Fruit fly (Drosophila melanogaster): ENCODE measurements around the gene dj.

The dj gene

DNA sequence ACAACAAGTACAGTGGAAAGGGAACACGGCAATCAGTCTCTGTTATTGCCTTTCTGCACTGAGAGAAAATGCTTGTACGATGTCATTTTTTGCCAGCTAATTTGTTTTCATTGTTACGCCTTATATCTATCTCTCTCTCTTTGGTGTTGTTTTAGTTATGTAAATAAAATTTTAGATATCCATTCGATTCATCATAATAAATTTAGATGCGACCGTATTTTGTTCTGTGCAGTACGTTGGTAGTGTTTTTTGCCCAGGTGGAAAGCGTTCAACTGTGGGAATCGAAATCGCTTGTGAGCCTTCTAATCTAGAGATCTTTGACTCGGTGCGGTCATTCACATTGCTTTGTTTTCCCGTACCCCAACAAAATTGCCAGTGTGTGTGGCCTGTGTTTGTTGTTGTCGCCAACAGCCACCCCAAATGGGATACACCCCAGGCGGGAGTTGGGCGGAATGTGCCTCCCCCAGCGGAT lies 16.6 kb downstream of the dj start (continued):
- TF ChIP-seq eve (GFP tag; optimal IDR thresholded peaks at IDR 0.05), result no peak
- TF ChIP-seq Hr39 (optimal IDR thresholded peaks at IDR 0.05), result no peak
- no peak for TF ChIP-seq Awh (GFP tag; IDR thresholded peaks at IDR 0.05)
- peak; percentile 83 for TF ChIP-seq scrt (GFP tag; optimal IDR thresholded peaks at IDR 0.05)
- TF ChIP-seq Nf-YB (GFP tag; optimal IDR thresholded peaks at IDR 0.05), result peak; percentile 61
- TF ChIP-seq jigr1 (GFP tag; IDR thresholded peaks at IDR 0.05), result no peak
- peak; percentile 76 for TF ChIP-seq btn (GFP tag; optimal IDR thresholded peaks at IDR 0.05)
- peak; percentile 22 for TF ChIP-seq wek (GFP tag; optimal IDR thresholded peaks at IDR 0.05)
- no peak for TF ChIP-seq NFAT (GFP tag; IDR thresholded peaks at IDR 0.05)
- peak; percentile 67 for TF ChIP-seq CG2202 (tag; optimal IDR thresholded peaks at IDR 0.05)
- peak; percentile 89 for TF ChIP-seq Six4 (GFP tag; optimal IDR thresholded peaks at IDR 0.05)
- no peak for TF ChIP-seq tna (GFP tag; IDR thresholded peaks at IDR 0.05; ENCODE audit: partially characterized antibody)
- TF ChIP-seq lmd (GFP tag; IDR thresholded peaks at IDR 0.05), result no peak
- TF ChIP-seq ara (GFP tag; IDR thresholded peaks at IDR 0.05), result no peak
- TF ChIP-seq sens-2 (GFP tag; IDR thresholded peaks at IDR 0.05), result no peak
- TF ChIP-seq phol (tag; optimal IDR thresholded peaks at IDR 0.05), result peak; percentile 89
- peak; percentile 94 for TF ChIP-seq dmrt99B (tag; optimal IDR thresholded peaks at IDR 0.05)
- no peak for TF ChIP-seq Poxn (GFP tag; IDR thresholded peaks at IDR 0.05)
- no peak for TF ChIP-seq bowl (GFP tag; IDR thresholded peaks at IDR 0.05)
- peak; percentile 70 for TF ChIP-seq CG31388 (GFP tag; optimal IDR thresholded peaks at IDR 0.05)
- peak; percentile 85 for TF ChIP-seq nau (GFP tag; optimal IDR thresholded peaks at IDR 0.05)
- peak; percentile 89 to 93 for TF ChIP-seq dpn (GFP tag; optimal IDR thresholded peaks at IDR 0.05)
- peak; percentile 47 for TF ChIP-seq p53 (GFP tag; optimal IDR thresholded peaks at IDR 0.05)
- peak; percentile 91 for TF ChIP-seq CG12391 (tag; optimal IDR thresholded peaks at IDR 0.05)
- no peak for TF ChIP-seq CG3726 (GFP tag; IDR thresholded peaks at IDR 0.05)
- no peak for TF ChIP-seq nerfin-2 (GFP tag; IDR thresholded peaks at IDR 0.05; ENCODE audit: partially characterized antibody)
- TF ChIP-seq jumu (GFP tag; optimal IDR thresholded peaks at IDR 0.05), result peak; percentile 72
- TF ChIP-seq B-H1 (GFP tag; IDR thresholded peaks at IDR 0.05), result no peak
- TF ChIP-seq fd64A (GFP tag; optimal IDR thresholded peaks at IDR 0.05), result peak; percentile 76
- TF ChIP-seq cas (GFP tag; IDR thresholded peaks at IDR 0.05), result no peak
- TF ChIP-seq chn (GFP tag; optimal IDR thresholded peaks at IDR 0.05), result peak; percentile 88
- TF ChIP-seq ash1 (GFP tag; optimal IDR thresholded peaks at IDR 0.05), result peak; percentile 68
- no peak for TF ChIP-seq Lpt (GFP tag; optimal IDR thresholded peaks at IDR 0.05)
- TF ChIP-seq ro (GFP tag; IDR thresholded peaks at IDR 0.05), result no peak
- peak; percentile 91 for TF ChIP-seq lbe (GFP tag; optimal IDR thresholded peaks at IDR 0.05)
- TF ChIP-seq Ets65A (GFP tag), result peak; percentile 99
- TF ChIP-seq bbx (GFP tag; IDR thresholded peaks at IDR 0.05; ENCODE audit: partially characterized antibody), result no peak
- TF ChIP-seq gcm (GFP tag; optimal IDR thresholded peaks at IDR 0.05), result peak; percentile 81
- no peak for TF ChIP-seq CG6791 (GFP tag; IDR thresholded peaks at IDR 0.05; ENCODE audit: partially characterized antibody)
- no peak for TF ChIP-seq CG43689 (GFP tag; IDR thresholded peaks at IDR 0.05)
- TF ChIP-seq disco-r (GFP tag; optimal IDR thresholded peaks at IDR 0.05), result peak; percentile 58
- no peak for TF ChIP-seq CG13287 (GFP tag; IDR thresholded peaks at IDR 0.05; ENCODE audit: partially characterized antibody)
- no peak for TF ChIP-seq row (GFP tag; IDR thresholded peaks at IDR 0.05)
- TF ChIP-seq Oaz (GFP tag; IDR thresholded peaks at IDR 0.05), result no peak
- no peak for TF ChIP-seq dimm (GFP tag; IDR thresholded peaks at IDR 0.05)
- TF ChIP-seq PHDP (tag; optimal IDR thresholded peaks at IDR 0.05), result peak; percentile 90
- TF ChIP-seq pb (GFP tag; optimal IDR thresholded peaks at IDR 0.05), result peak; percentile 85
- no peak for TF ChIP-seq sob (GFP tag; IDR thresholded peaks at IDR 0.05)
- TF ChIP-seq Xbp1 (GFP tag; optimal IDR thresholded peaks at IDR 0.05), result peak; percentile 92
- TF ChIP-seq CG13424 (tag; optimal IDR thresholded peaks at IDR 0.05), result peak; percentile 88
- peak; percentile 91 for TF ChIP-seq CG5245 (GFP tag; optimal IDR thresholded peaks at IDR 0.05)
- no peak for TF ChIP-seq CG6175 (GFP tag; IDR thresholded peaks at IDR 0.05)
- TF ChIP-seq pho (GFP tag; optimal IDR thresholded peaks at IDR 0.05), result peak; percentile 89
